Fruit fly (Drosophila melanogaster) whole organism, adult: ENCODE results near the gene Cul3.

Experiments
- CG11617 ChIP-seq: fragments of 200-800 bp; sonication (Bioruptor generic); optimal IDR thresholded peaks from 2 replicates; lab custom pipeline; 2017; ENCODE audit warnings: mild to moderate bottlenecking, missing biosample characterization, missing genetic modification reagents, missing genetic modification characterization
- CG12768 ChIP-seq: fragments of 200-800 bp; sonication (Bioruptor generic); optimal IDR thresholded peaks from 2 replicates; lab custom pipeline; 2017; ENCODE audit warnings: missing biosample characterization, missing genetic modification characterization, mild to moderate bottlenecking, moderate library complexity, missing genetic modification reagents
- CG14711 ChIP-seq: fragments of 200-800 bp; sonication (Bioruptor generic); optimal IDR thresholded peaks from 2 replicates; lab custom pipeline; 2018; ENCODE audit warnings: missing biosample characterization, mild to moderate bottlenecking, missing genetic modification characterization, moderate library complexity
- CG1620 ChIP-seq: fragments of 200-800 bp; sonication (Bioruptor generic); optimal IDR thresholded peaks from 2 replicates; lab custom pipeline; 2016; ENCODE audit warnings: missing biosample characterization, missing genetic modification characterization
- CG33017 ChIP-seq: fragments of 200-800 bp; sonication (Bioruptor generic); optimal IDR thresholded peaks from 2 replicates; lab custom pipeline; 2018; ENCODE audit warnings: missing biosample characterization, mild to moderate bottlenecking, missing genetic modification characterization, moderate library complexity
- CG5204 ChIP-seq: fragments of 200-800 bp; sonication (Bioruptor generic); optimal IDR thresholded peaks from 2 replicates; lab custom pipeline; 2016; ENCODE audit warnings: missing biosample characterization, missing genetic modification characterization
- CG7045 ChIP-seq: fragments of 200-800 bp; sonication (Bioruptor generic); optimal IDR thresholded peaks from 2 replicates; lab custom pipeline; 2017; ENCODE audit warnings: missing biosample characterization, mild to moderate bottlenecking, missing genetic modification characterization
- CG7101 ChIP-seq: fragments of 200-800 bp; sonication (Bioruptor generic); optimal IDR thresholded peaks from 2 replicates; lab custom pipeline; 2018; ENCODE audit warnings: missing biosample characterization, mild to moderate bottlenecking, missing genetic modification characterization, moderate library complexity
- Clk ChIP-seq: fragments of 200-800 bp; sonication (Bioruptor generic); optimal IDR thresholded peaks from 2 replicates; lab custom pipeline; 2017; ENCODE audit warnings: missing biosample characterization, missing genetic modification characterization
- Crg-1 ChIP-seq: fragments of 200-800 bp; sonication (Bioruptor generic); optimal IDR thresholded peaks from 2 replicates; lab custom pipeline; 2016; ENCODE audit warnings: missing biosample characterization, missing genetic modification characterization
- Hr96 ChIP-seq: fragments of 200-800 bp; sonication (Bioruptor generic); optimal IDR thresholded peaks from 2 replicates; lab custom pipeline; 2016; ENCODE audit warnings: missing biosample characterization, missing genetic modification characterization
- Mnt ChIP-seq: fragments of 200-800 bp; sonication (Bioruptor generic); optimal IDR thresholded peaks from 2 replicates; lab custom pipeline; 2016; ENCODE audit warnings: missing biosample characterization, mild to moderate bottlenecking, missing genetic modification characterization
- bab1 ChIP-seq: fragments of 200-800 bp; sonication (Bioruptor generic); optimal IDR thresholded peaks from 3 replicates; lab custom pipeline; 2019; ENCODE audit warnings: missing biosample characterization, mild to moderate bottlenecking, missing genetic modification characterization, moderate library complexity
- cic ChIP-seq: fragments of 200-800 bp; sonication (Bioruptor generic); optimal IDR thresholded peaks from 2 replicates; lab custom pipeline; 2017; ENCODE audit warnings: missing biosample characterization, mild to moderate bottlenecking, missing genetic modification characterization, moderate library complexity
- cnc ChIP-seq, 2 experiments: fragments of >200 bp; optimal IDR thresholded peaks; 2 replicates each; lab custom pipeline; 2017
- kay ChIP-seq: fragments of 200-800 bp; sonication (Bioruptor generic); peaks from one replicate; lab custom pipeline; 2016; ENCODE audit warnings: missing biosample characterization, missing genetic modification characterization, borderline replicate concordance
- ovo ChIP-seq: fragments of 200-800 bp; sonication (Bioruptor generic); optimal IDR thresholded peaks from 2 replicates; lab custom pipeline; 2016; ENCODE audit warnings: missing biosample characterization, missing genetic modification characterization
- pad ChIP-seq: fragments of 200-800 bp; sonication (Bioruptor generic); optimal IDR thresholded peaks from 3 replicates; lab custom pipeline; 2017; ENCODE audit warnings: missing biosample characterization, missing genetic modification characterization, mild to moderate bottlenecking, moderate library complexity, missing genetic modification reagents
- tj ChIP-seq: fragments of 200-800 bp; sonication (Bioruptor generic); optimal IDR thresholded peaks from 3 replicates; lab custom pipeline; 2017; ENCODE audit warnings: missing biosample characterization, mild to moderate bottlenecking, missing genetic modification characterization, moderate library complexity
- toe ChIP-seq: fragments of 200-800 bp; sonication (Bioruptor generic); optimal IDR thresholded peaks from 2 replicates; lab custom pipeline; 2016; ENCODE audit warnings: missing biosample characterization, missing genetic modification characterization

Cul3 gene

DNA sequence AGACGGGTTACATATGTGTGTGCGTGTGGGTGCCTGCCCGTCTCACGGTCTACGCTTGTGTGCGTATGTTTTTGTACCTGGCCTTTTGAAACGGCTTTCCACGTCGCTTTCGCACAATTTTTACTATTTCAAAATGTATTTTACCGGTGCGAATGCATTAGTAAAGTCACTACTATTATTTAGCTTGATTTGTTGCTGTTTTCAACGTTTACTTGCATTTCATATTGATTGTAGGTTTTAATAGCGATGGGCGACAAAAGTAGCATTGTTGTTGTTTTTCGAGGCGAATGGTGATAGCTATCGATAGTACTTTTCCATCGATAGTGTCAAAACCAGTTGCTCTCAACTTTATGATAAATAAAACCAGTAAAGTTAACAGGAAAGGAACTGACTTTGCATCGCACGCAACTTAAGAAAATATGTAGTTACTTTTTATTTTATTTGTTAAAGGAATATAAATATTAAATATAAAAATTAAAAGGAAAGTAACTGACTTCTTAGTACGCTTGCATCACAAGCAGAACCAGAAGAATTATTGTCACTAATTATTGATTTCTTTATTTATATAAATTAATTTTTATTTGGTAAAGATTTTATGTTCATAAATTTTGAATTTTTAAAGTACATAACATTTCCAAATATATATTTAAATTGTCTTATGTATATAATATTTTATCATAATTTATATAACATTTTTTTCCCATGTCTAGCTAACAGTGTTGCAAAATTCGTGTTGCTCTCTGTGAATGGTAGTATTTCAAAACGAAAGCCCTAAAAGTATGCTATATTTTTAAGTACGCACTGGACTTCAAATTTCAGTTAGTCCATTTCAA, at the start of gene Cul3:
Gene Cul3, minus strand, starts transcription at position 268 of the 833 bp plus-strand sequence.
- peak; percentile 4 for TF ChIP-seq tj (GFP tag; lab: Kevin White, UChicago)
- no peak for TF ChIP-seq CG7045 (GFP tag; lab: Kevin White, UChicago)
- TF ChIP-seq toe (GFP tag; lab: Kevin White, UChicago) = no peak
- no peak for TF ChIP-seq Mnt (GFP tag; lab: Kevin White, UChicago)
- peak; percentile 47 for TF ChIP-seq CG7101 (tag; lab: Kevin White, UChicago)
- no peak for TF ChIP-seq Clk (GFP tag; lab: Kevin White, UChicago)
- TF ChIP-seq ovo = no peak
- TF ChIP-seq CG5204 (GFP tag; lab: Kevin White, UChicago) = no peak
- peak; percentile 30 for TF ChIP-seq CG11617
- no peak for TF ChIP-seq CG12768 (GFP tag; lab: Kevin White, UChicago)
- peak; percentile 9 for TF ChIP-seq Crg-1 (GFP tag; lab: Kevin White, UChicago)
- no peak for TF ChIP-seq CG1620 (GFP tag; lab: Kevin White, UChicago)
- TF ChIP-seq CG33017 (tag; lab: Kevin White, UChicago) = no peak
- no peak for TF ChIP-seq cic (GFP tag; lab: Kevin White, UChicago)
- no peak for TF ChIP-seq pad (GFP tag; lab: Kevin White, UChicago)
- no peak for TF ChIP-seq Hr96 (GFP tag; lab: Kevin White, UChicago)
- no peak for TF ChIP-seq kay
- peak; percentile 37 for TF ChIP-seq CG14711
- TF ChIP-seq bab1 (GFP tag; lab: Kevin White, UChicago) = no peak
- no peak for TF ChIP-seq cnc (optimal IDR thresholded peaks at IDR 0.05; lab: Kevin White, UChicago)

DNA sequence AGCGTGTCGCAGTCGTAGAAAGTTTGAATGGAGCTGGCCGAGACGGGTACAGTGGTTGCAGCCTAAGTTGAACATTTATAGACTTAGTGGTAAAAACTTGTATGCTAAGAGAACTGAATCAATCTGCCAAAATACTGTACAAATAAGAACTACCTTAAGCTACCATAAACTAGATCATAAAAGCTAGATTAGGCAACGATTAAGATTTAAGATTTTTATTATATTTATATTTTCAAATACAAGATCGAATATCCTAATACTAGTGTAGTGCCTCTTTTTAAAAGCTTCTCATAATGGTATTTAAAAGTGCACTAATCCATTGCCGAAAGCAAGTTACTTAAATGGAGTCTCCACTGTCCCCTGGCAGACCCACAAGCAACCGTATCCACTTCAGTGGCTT, 49.6 kb upstream of the Cul3 start:
- TF ChIP-seq bab1 (GFP tag; lab: Kevin White, UChicago) = no peak

DNA sequence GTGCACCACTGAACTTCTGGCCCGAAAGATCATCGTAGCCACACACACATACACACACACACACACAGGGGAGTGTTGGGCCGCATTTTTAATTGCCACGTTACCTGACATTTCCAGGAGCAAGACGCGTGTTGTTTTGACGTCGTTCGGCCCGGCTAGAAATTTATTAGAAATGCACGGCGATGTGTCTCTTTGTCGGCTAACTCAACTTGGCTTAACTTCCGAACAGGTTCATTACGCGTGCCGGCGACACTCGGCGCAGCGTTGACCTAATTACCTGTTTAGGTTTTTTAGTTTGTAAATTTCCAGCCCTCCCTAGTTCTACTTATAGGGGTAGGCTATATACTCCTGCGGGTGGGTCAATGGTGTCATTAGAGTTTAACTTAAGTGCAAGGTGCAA, 48.0 kb upstream of the Cul3 start:
- TF ChIP-seq ovo = no peak
- no peak for TF ChIP-seq CG14711
- TF ChIP-seq toe (GFP tag; lab: Kevin White, UChicago) = no peak
- no peak for TF ChIP-seq CG11617
- TF ChIP-seq tj (GFP tag; lab: Kevin White, UChicago) = no peak
- TF ChIP-seq CG1620 (GFP tag; lab: Kevin White, UChicago) = no peak
- no peak for TF ChIP-seq Crg-1 (GFP tag; lab: Kevin White, UChicago)
- TF ChIP-seq Clk (GFP tag; lab: Kevin White, UChicago) = no peak
- TF ChIP-seq Mnt (GFP tag; lab: Kevin White, UChicago) = no peak
- TF ChIP-seq bab1 (GFP tag; lab: Kevin White, UChicago) = no peak
- no peak for TF ChIP-seq cnc (optimal IDR thresholded peaks at IDR 0.05; lab: Kevin White, UChicago)
- TF ChIP-seq Hr96 (GFP tag; lab: Kevin White, UChicago) = no peak
- no peak for TF ChIP-seq kay
- TF ChIP-seq CG12768 (GFP tag; lab: Kevin White, UChicago) = no peak
- TF ChIP-seq CG33017 (tag; lab: Kevin White, UChicago) = no peak

DNA sequence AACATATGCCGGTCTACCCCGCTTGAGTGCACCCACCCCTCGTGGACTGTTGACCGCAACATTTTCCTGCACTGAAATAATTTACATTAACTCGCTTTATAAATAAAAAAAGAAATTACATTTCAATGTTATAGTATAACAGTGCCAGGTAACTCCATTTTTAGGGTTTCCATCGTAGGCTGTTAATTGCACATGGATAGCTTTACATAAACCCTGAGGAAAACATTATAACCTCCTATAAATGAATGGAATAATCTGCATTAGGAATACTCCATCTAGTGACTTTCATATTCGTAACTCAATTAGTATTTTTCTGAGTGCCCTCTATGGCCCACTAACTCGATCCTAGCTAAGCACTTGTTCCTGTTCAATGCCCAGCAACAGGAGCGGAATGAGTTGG, 47.4 kb upstream of the Cul3 start:
- TF ChIP-seq pad (GFP tag; lab: Kevin White, UChicago) (no peak), bab1 (GFP tag; lab: Kevin White, UChicago) (no peak), tj (GFP tag; lab: Kevin White, UChicago) (no peak), CG5204 (GFP tag; lab: Kevin White, UChicago) (no peak), cic (GFP tag; lab: Kevin White, UChicago) (no peak), CG12768 (GFP tag; lab: Kevin White, UChicago) (no peak), kay (no peak), CG33017 (tag; lab: Kevin White, UChicago) (no peak), CG7045 (GFP tag; lab: Kevin White, UChicago) (no peak), Mnt (GFP tag; lab: Kevin White, UChicago) (no peak), ovo (no peak), cnc (optimal IDR thresholded peaks at IDR 0.05; lab: Kevin White, UChicago) (no peak), CG1620 (GFP tag; lab: Kevin White, UChicago) (no peak), CG11617 (no peak), Crg-1 (GFP tag; lab: Kevin White, UChicago) (no peak), Hr96 (GFP tag; lab: Kevin White, UChicago) (no peak)

DNA sequence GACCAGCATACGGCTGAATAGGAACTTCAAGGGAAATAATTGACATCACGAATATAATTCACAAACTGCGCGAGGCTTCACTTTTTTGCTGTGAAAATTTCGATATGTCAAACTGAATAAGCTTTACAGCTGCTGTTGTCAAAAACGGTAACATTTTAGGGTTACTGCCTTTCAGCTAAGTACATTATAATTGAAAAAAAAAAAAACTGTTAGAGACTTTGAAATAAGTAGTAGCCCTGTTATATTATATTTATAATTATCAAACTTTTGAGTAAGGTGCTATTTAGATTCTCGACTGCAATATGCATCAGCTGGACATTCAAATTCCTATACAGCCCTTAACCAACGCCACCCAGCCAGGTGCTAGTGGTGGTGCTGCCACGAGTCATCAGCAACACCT, 47.0 kb upstream of the Cul3 start, which contains the start of gene nht:
Gene nht, minus strand, starts transcription at position 101 of the 400 bp plus-strand sequence.
- no peak for TF ChIP-seq CG11617
- TF ChIP-seq CG14711 = no peak
- no peak for TF ChIP-seq bab1 (GFP tag; lab: Kevin White, UChicago)
- TF ChIP-seq CG1620 (GFP tag; lab: Kevin White, UChicago) = no peak
- no peak for TF ChIP-seq CG33017 (tag; lab: Kevin White, UChicago)
- no peak for TF ChIP-seq CG5204 (GFP tag; lab: Kevin White, UChicago)
- no peak for TF ChIP-seq pad (GFP tag; lab: Kevin White, UChicago)
- no peak for TF ChIP-seq Mnt (GFP tag; lab: Kevin White, UChicago)
- TF ChIP-seq Hr96 (GFP tag; lab: Kevin White, UChicago) = no peak
- TF ChIP-seq CG12768 (GFP tag; lab: Kevin White, UChicago) = no peak
- TF ChIP-seq CG7101 (tag; lab: Kevin White, UChicago) = no peak
- TF ChIP-seq ovo = no peak
- no peak for TF ChIP-seq Crg-1 (GFP tag; lab: Kevin White, UChicago)
- no peak for TF ChIP-seq tj (GFP tag; lab: Kevin White, UChicago)
- TF ChIP-seq cic (GFP tag; lab: Kevin White, UChicago) = no peak
- no peak for TF ChIP-seq Clk (GFP tag; lab: Kevin White, UChicago)
